Fruit fly (Drosophila melanogaster) whole organism, embryonic: ENCODE data around the gene Gclc.

Experiments
- Bgb ChIP-seq: fragments of 200-800 bp; sonication (Bioruptor generic); IDR thresholded peaks from 2 replicates; pipeline ENCODE4 v1.3.6; 2022; ENCODE audit warnings: missing biosample characterization, missing genetic modification characterization; ENCODE audit not compliant: partially characterized antibody
- CG10267 ChIP-seq: fragments of 200-800 bp; sonication (Bioruptor generic); optimal IDR thresholded peaks from 2 replicates; lab custom pipeline; 2018; ENCODE audit warnings: missing biosample characterization, mild to moderate bottlenecking, missing genetic modification characterization, moderate library complexity
- CG10366 ChIP-seq: fragments of 200-800 bp; sonication (Bioruptor generic); IDR thresholded peaks from 2 replicates; pipeline ENCODE4 v1.3.6; 2022; ENCODE audit warnings: missing biosample characterization, missing genetic modification characterization
- CG10979 ChIP-seq: fragments of 200-800 bp; sonication (Bioruptor generic); optimal IDR thresholded peaks from 2 replicates; lab custom pipeline; 2018; ENCODE audit warnings: missing biosample characterization, mild to moderate bottlenecking, missing genetic modification characterization, moderate library complexity
- CG12155 ChIP-seq: fragments of 200-800 bp; sonication (Bioruptor generic); optimal IDR thresholded peaks from 3 replicates; lab custom pipeline; 2016; ENCODE audit warnings: missing biosample characterization, missing genetic modification characterization
- CG12391 ChIP-seq: fragments of 200-800 bp; sonication (Bioruptor generic); optimal IDR thresholded peaks from 3 replicates; lab custom pipeline; 2018; ENCODE audit warnings: missing biosample characterization, mild to moderate bottlenecking, missing genetic modification characterization, moderate library complexity
- CG12659 ChIP-seq: fragments of 200-800 bp; sonication (Bioruptor generic); optimal IDR thresholded peaks from 3 replicates; lab custom pipeline; 2017; ENCODE audit warnings: mild to moderate bottlenecking, missing biosample characterization, missing genetic modification reagents, missing genetic modification characterization
- CG14050 ChIP-seq: fragments of 200-800 bp; sonication (Bioruptor generic); IDR thresholded peaks from 3 replicates; pipeline ENCODE4 v1.3.6; 2022; ENCODE audit warnings: missing biosample characterization, missing genetic modification characterization
- CG15514 ChIP-seq: fragments of 200-800 bp; sonication (Bioruptor generic); optimal IDR thresholded peaks from 3 replicates; lab custom pipeline; 2017; ENCODE audit warnings: missing biosample characterization, missing genetic modification characterization, mild to moderate bottlenecking, moderate library complexity, missing genetic modification reagents
- CG17829 ChIP-seq: fragments of 200-800 bp; optimal IDR thresholded peaks from 2 replicates; lab custom pipeline; 2019; ENCODE audit warnings: missing biosample characterization, mild to moderate bottlenecking, missing genetic modification characterization, moderate library complexity
- CG1792 ChIP-seq: fragments of 200-800 bp; sonication (Bioruptor generic); optimal IDR thresholded peaks from 2 replicates; lab custom pipeline; 2016; ENCODE audit warnings: missing biosample characterization, missing genetic modification characterization
- CG31224 ChIP-seq: fragments of 200-800 bp; sonication (Bioruptor generic); IDR thresholded peaks from 2 replicates; pipeline ENCODE4 v1.3.6; 2022; ENCODE audit warnings: missing biosample characterization, missing genetic modification characterization
- CG32767 ChIP-seq: fragments of 200-800 bp; sonication (Bioruptor generic); IDR thresholded peaks from 2 replicates; pipeline ENCODE4 v1.3.6; 2022; ENCODE audit warnings: missing biosample characterization, missing genetic modification characterization
- CG32772 ChIP-seq: fragments of 200-800 bp; sonication (Bioruptor generic); IDR thresholded peaks from 2 replicates; pipeline ENCODE4 v1.3.6; 2022; ENCODE audit warnings: missing biosample characterization, missing genetic modification characterization
- CG3995 ChIP-seq: fragments of 200-800 bp; sonication (Bioruptor generic); optimal IDR thresholded peaks from 3 replicates; lab custom pipeline; 2016; ENCODE audit warnings: missing biosample characterization, missing genetic modification characterization
- CG4820 ChIP-seq: fragments of 200-800 bp; sonication (Bioruptor generic); optimal IDR thresholded peaks from 3 replicates; lab custom pipeline; 2016; ENCODE audit warnings: missing biosample characterization, missing genetic modification characterization
- CG6272 ChIP-seq: fragments of 200-800 bp; sonication (Bioruptor generic); IDR thresholded peaks from 2 replicates; pipeline ENCODE4 v1.3.6; 2022; ENCODE audit warnings: missing biosample characterization, missing genetic modification characterization
- CG6765 ChIP-seq: fragments of 200-800 bp; sonication (Bioruptor generic); optimal IDR thresholded peaks from 3 replicates; lab custom pipeline; 2017; ENCODE audit warnings: missing biosample characterization, mild to moderate bottlenecking, missing genetic modification characterization
- CG7928 ChIP-seq: fragments of 200-800 bp; sonication (Bioruptor generic); optimal IDR thresholded peaks from 2 replicates; lab custom pipeline; 2017; ENCODE audit warnings: missing biosample characterization, mild to moderate bottlenecking, missing genetic modification characterization
- CG8478 ChIP-seq: fragments of >200 bp; optimal IDR thresholded peaks from 2 replicates; lab custom pipeline; 2018
- CG9797 ChIP-seq: fragments of 200-800 bp; sonication (Bioruptor generic); optimal IDR thresholded peaks from 3 replicates; lab custom pipeline; 2018; ENCODE audit warnings: missing biosample characterization, mild to moderate bottlenecking, missing genetic modification characterization
- HmgD ChIP-seq: fragments of 200-800 bp; sonication (Bioruptor generic); optimal IDR thresholded peaks from 3 replicates; lab custom pipeline; 2016; ENCODE audit warnings: missing biosample characterization, missing genetic modification characterization
- Hr51 ChIP-seq, 2 experiments: fragments of 200-800 bp; sonication (Bioruptor generic); optimal IDR thresholded peaks; 2 replicates in 1 of 2; 3 replicates in 1 of 2; lab custom pipeline; 2016 to 2018; ENCODE audit warnings: missing biosample characterization in 2 of 2, missing genetic modification characterization in 2 of 2, mild to moderate bottlenecking in 1 of 2, moderate library complexity in 1 of 2
- Hsf ChIP-seq: fragments of 200-800 bp; sonication (Bioruptor generic); optimal IDR thresholded peaks from 3 replicates; lab custom pipeline; 2016; ENCODE audit warnings: missing biosample characterization, missing genetic modification characterization
- Lhr ChIP-seq: fragments of 200-800 bp; sonication (Bioruptor generic); optimal IDR thresholded peaks from 3 replicates; lab custom pipeline; 2017; ENCODE audit warnings: mild to moderate bottlenecking, missing biosample characterization, missing genetic modification reagents, missing genetic modification characterization
- Mad ChIP-seq: fragments of 200-800 bp; sonication (Bioruptor generic); optimal IDR thresholded peaks from 2 replicates; lab custom pipeline; 2016; ENCODE audit warnings: missing biosample characterization, missing genetic modification characterization
- Nf-YB ChIP-seq: fragments of 200-800 bp; sonication (Bioruptor generic); optimal IDR thresholded peaks from 3 replicates; lab custom pipeline; 2019; ENCODE audit warnings: missing biosample characterization, mild to moderate bottlenecking, missing genetic modification characterization, moderate library complexity
- Oli ChIP-seq: fragments of 200-800 bp; sonication (Bioruptor generic); optimal IDR thresholded peaks from 2 replicates; lab custom pipeline; 2018; ENCODE audit warnings: missing biosample characterization, mild to moderate bottlenecking, missing genetic modification characterization, moderate library complexity
- Rfx ChIP-seq: fragments of 200-800 bp; sonication (Bioruptor generic); IDR thresholded peaks from 2 replicates; pipeline ENCODE4 v1.3.6; 2022; ENCODE audit warnings: missing biosample characterization, missing genetic modification characterization
- Scr ChIP-seq: fragments of 200-800 bp; sonication (Bioruptor generic); IDR thresholded peaks from 2 replicates; pipeline ENCODE4 v1.3.6; 2022; ENCODE audit warnings: missing biosample characterization, missing genetic modification characterization; ENCODE audit not compliant: partially characterized antibody
- Sox100B ChIP-seq: fragments of 200-800 bp; sonication (Bioruptor generic); optimal IDR thresholded peaks from 3 replicates; lab custom pipeline; 2018; ENCODE audit warnings: missing biosample characterization, mild to moderate bottlenecking, missing genetic modification characterization
- Xbp1 ChIP-seq: fragments of 200-800 bp; sonication (Bioruptor generic); optimal IDR thresholded peaks from 3 replicates; lab custom pipeline; 2016; ENCODE audit warnings: missing biosample characterization, mild to moderate bottlenecking, missing genetic modification characterization
- YL-1 ChIP-seq: fragments of 200-800 bp; sonication (Bioruptor generic); optimal IDR thresholded peaks from 3 replicates; lab custom pipeline; 2017; ENCODE audit warnings: missing biosample characterization, mild to moderate bottlenecking, missing genetic modification characterization
- bab2 ChIP-seq: fragments of 200-800 bp; sonication (Bioruptor generic); optimal IDR thresholded peaks from 2 replicates; lab custom pipeline; 2016; ENCODE audit warnings: missing biosample characterization, missing genetic modification characterization
- chinmo ChIP-seq: fragments of 200-800 bp; sonication (Bioruptor generic); IDR thresholded peaks from 4 replicates; pipeline ENCODE4 v1.3.6; 2022; ENCODE audit warnings: missing biosample characterization, missing genetic modification characterization; ENCODE audit not compliant: partially characterized antibody
- ci ChIP-seq: fragments of 200-800 bp; sonication (Bioruptor generic); IDR thresholded peaks from 3 replicates; pipeline ENCODE4 v1.3.6; 2022; ENCODE audit warnings: missing biosample characterization, missing genetic modification characterization
- ems ChIP-seq: fragments of 200-800 bp; sonication (Bioruptor generic); optimal IDR thresholded peaks from 3 replicates; lab custom pipeline; 2016; ENCODE audit warnings: missing biosample characterization, missing genetic modification characterization
- fd96Cb ChIP-seq: fragments of 200-800 bp; sonication (Bioruptor generic); optimal IDR thresholded peaks from 2 replicates; lab custom pipeline; 2018; ENCODE audit warnings: missing biosample characterization, mild to moderate bottlenecking, missing genetic modification characterization, moderate library complexity
- her ChIP-seq: fragments of 200-800 bp; sonication (Bioruptor generic); optimal IDR thresholded peaks from 2 replicates; lab custom pipeline; 2016; ENCODE audit warnings: missing biosample characterization, missing genetic modification characterization
- kah ChIP-seq: fragments of 200-800 bp; sonication (Bioruptor generic); optimal IDR thresholded peaks from 2 replicates; lab custom pipeline; 2018; ENCODE audit warnings: missing biosample characterization, mild to moderate bottlenecking, missing genetic modification characterization
- kni ChIP-seq: fragments of 200-800 bp; sonication (Bioruptor generic); optimal IDR thresholded peaks from 3 replicates; lab custom pipeline; 2017; ENCODE audit warnings: mild to moderate bottlenecking, missing biosample characterization, missing genetic modification reagents, missing genetic modification characterization
- lola ChIP-seq, 3 experiments: fragments of >200 bp in 2 of 3; fragments of 200-800 bp in 1 of 3; sonication (Bioruptor generic) in 1 of 3; optimal IDR thresholded peaks; 2 replicates each; lab custom pipeline; 2017 to 2019; ENCODE audit warnings: missing biosample characterization in 3 of 3, missing genetic modification characterization in 3 of 3, mild to moderate bottlenecking in 1 of 3, moderate library complexity in 1 of 3
- pfk ChIP-seq: fragments of 200-800 bp; sonication (Bioruptor generic); optimal IDR thresholded peaks from 2 replicates; lab custom pipeline; 2018; ENCODE audit warnings: missing biosample characterization, mild to moderate bottlenecking, missing genetic modification characterization, moderate library complexity
- pzg ChIP-seq: fragments of 200-800 bp; sonication (Bioruptor generic); optimal IDR thresholded peaks from 3 replicates; lab custom pipeline; 2018; ENCODE audit warnings: missing biosample characterization, mild to moderate bottlenecking, missing genetic modification characterization, moderate library complexity
- row ChIP-seq: fragments of 200-800 bp; sonication (Bioruptor generic); IDR thresholded peaks from 3 replicates; pipeline ENCODE4 v1.3.6; 2022; ENCODE audit warnings: missing biosample characterization, missing genetic modification characterization
- sob ChIP-seq: fragments of 200-800 bp; sonication (Bioruptor generic); IDR thresholded peaks from 2 replicates; pipeline ENCODE4 v1.3.6; 2022; ENCODE audit warnings: missing biosample characterization, missing genetic modification characterization
- sug ChIP-seq: fragments of 200-800 bp; optimal IDR thresholded peaks from 2 replicates; lab custom pipeline; 2019; ENCODE audit warnings: missing biosample characterization, mild to moderate bottlenecking, missing genetic modification characterization, moderate library complexity
- vvl ChIP-seq: fragments of 200-800 bp; sonication (Bioruptor generic); IDR thresholded peaks from 2 replicates; pipeline ENCODE4 v1.3.6; 2022; ENCODE audit warnings: missing biosample characterization, missing genetic modification characterization

The Gclc gene

dm6 chrX:8142067-8142462 lies 26.1 kb upstream of the Gclc start, which contains the start of gene Smox (continued):
- TF ChIP-seq CG12391 (tag; lab: Kevin White, UChicago) (peak; percentile 4), Lhr (GFP tag; lab: Kevin White, UChicago) (peak; percentile 53), fd96Cb (no peak), CG10267 (tag; lab: Kevin White, UChicago) (peak; percentile 54), row (GFP tag; lab: Robert Waterston, UW) (0 out of 3 replicates have a peak, but pooled peaks have one; percentile 36), sob (no peak), YL-1 (GFP tag; lab: Kevin White, UChicago) (peak; percentile 52), pzg (GFP tag; lab: Kevin White, UChicago) (peak; percentile 73), CG9797 (GFP tag; lab: Kevin White, UChicago) (peak; percentile 97), CG3995 (peak; percentile 48), CG15514 (peak; percentile 22), CG12659 (GFP tag; lab: Kevin White, UChicago) (peak; percentile 62), CG17829 (peak; percentile 21), CG4820 (GFP tag; lab: Kevin White, UChicago) (no peak), CG7928 (GFP tag; lab: Kevin White, UChicago) (no peak), CG32772 (GFP tag; lab: Robert Waterston, UW) (no peak)

- peak; percentile 12 for TF ChIP-seq Oli (tag; lab: Kevin White, UChicago)
- no peak for TF ChIP-seq CG7928 (GFP tag; lab: Kevin White, UChicago)
- peak; percentile 19 for TF ChIP-seq Mad
- peak; percentile 45; the same call in 1 of the 2 replicates for TF ChIP-seq Rfx (GFP tag; lab: Robert Waterston, UW)
- TF ChIP-seq CG6765 (GFP tag; lab: Kevin White, UChicago), result no peak
- no peak for TF ChIP-seq Nf-YB (GFP tag; lab: Kevin White, UChicago)
- TF ChIP-seq sug (tag; lab: Kevin White, UChicago), result peak; percentile 10
- TF ChIP-seq HmgD, result peak; percentile 11
- peak; percentile 29 for TF ChIP-seq her
- TF ChIP-seq pfk (GFP tag; lab: Kevin White, UChicago), result peak; percentile 13
- TF ChIP-seq CG14050 (GFP tag; lab: Robert Waterston, UW), result no peak
- no peak for TF ChIP-seq CG6272
- peak; percentile 15 for TF ChIP-seq ems (GFP tag; lab: Kevin White, UChicago)
- TF ChIP-seq kah (GFP tag; lab: Kevin White, UChicago), result peak; percentile 9
- peak; percentile 35; the same call in 1 of the 2 replicates for TF ChIP-seq Bgb (GFP tag; lab: Robert Waterston, UW)
- TF ChIP-seq Hsf (GFP tag; lab: Kevin White, UChicago), result peak; percentile 27
- peak; percentile 5 for TF ChIP-seq bab2 (GFP tag; lab: Kevin White, UChicago)
- 0 out of 4 replicates have a peak, but pooled peaks have one; percentile 61 for TF ChIP-seq chinmo (GFP tag; lab: Robert Waterston, UW)
- no peak for TF ChIP-seq CG31224 (GFP tag; lab: Robert Waterston, UW)
- TF ChIP-seq CG10366, result peak; percentile 12; the same call in 1 of the 2 replicates
- TF ChIP-seq CG8478, result peak; percentile 84
- TF ChIP-seq lola (GFP tag; optimal IDR thresholded peaks at IDR 0.05; lab: Kevin White, UChicago), result no peak
- TF ChIP-seq CG32767 (GFP tag; lab: Robert Waterston, UW), result peak; percentile 83
- TF ChIP-seq Hr51 (GFP tag; optimal IDR thresholded peaks at IDR 0.05; lab: Kevin White, UChicago), result peak; percentile 23 to 37
- peak; percentile 3 for TF ChIP-seq CG10979
- peak; percentile 18; the same call in 1 of the 2 replicates for TF ChIP-seq vvl
- TF ChIP-seq Scr (GFP tag; lab: Robert Waterston, UW), result peak; percentile 17; the same call in 1 of the 2 replicates
- peak; percentile 9 for TF ChIP-seq Sox100B (GFP tag; lab: Kevin White, UChicago)
- peak; percentile 8 for TF ChIP-seq CG12155 (GFP tag; lab: Kevin White, UChicago)
- no peak for TF ChIP-seq CG1792 (GFP tag; lab: Kevin White, UChicago)
- peak; percentile 16 for TF ChIP-seq Xbp1 (GFP tag; lab: Kevin White, UChicago)
- peak; percentile 60 for TF ChIP-seq kni (GFP tag; lab: Kevin White, UChicago)
- 0 out of 3 replicates have a peak, but pooled peaks have one; percentile 48 for TF ChIP-seq ci (GFP tag; lab: Robert Waterston, UW)
These were observed 25.6 kb upstream of the Gclc start for dm6 chrX:8141353-8142066.
